In genomic region chrV:2050790-2051189, ce11 we compare ENCODE assay signal across 5 worm cellular contexts.
TF ChIP-seq lines count a peak whose summit lies in the region.

No protein-coding gene starts in this region.

TF ChIP-seq in whole organism, L1 larva, 84 proteins besides CTCF, POLR2A, EP300 and RAD21:
- TF ChIP-seq sup-37 (GFP tag; optimal IDR thresholded peaks at IDR 0.05; lab: Kevin White, UChicago) = no peak
- TF ChIP-seq unc-130 (tag; optimal IDR thresholded peaks at IDR 0.05; lab: Kevin White, UChicago) = no peak
- TF ChIP-seq Y116A8C.19 (tag; optimal IDR thresholded peaks at IDR 0.05; lab: Kevin White, UChicago; ENCODE audit: borderline replicate concordance) = no peak
- TF ChIP-seq ceh-8 (GFP tag; optimal IDR thresholded peaks at IDR 0.05; lab: Kevin White, UChicago) = peak; percentile 78
- TF ChIP-seq efl-1 (optimal IDR thresholded peaks at IDR 0.05; lab: Kevin White, UChicago) = no peak
- TF ChIP-seq efl-1 (GFP tag; optimal IDR thresholded peaks at IDR 0.05 in 1 of 2; lab: Kevin White, UChicago) = no peak
- TF ChIP-seq efl-3 (GFP tag; optimal IDR thresholded peaks at IDR 0.05; lab: Kevin White, UChicago) = no peak

TF ChIP-seq in whole organism, L4 larva, 104 proteins besides CTCF, POLR2A, EP300 and RAD21:
- TF ChIP-seq lin-13 (GFP tag; optimal IDR thresholded peaks at IDR 0.05; lab: Kevin White, UChicago) (no peak), set-16 (GFP tag; IDR thresholded peaks at IDR 0.05; lab: Robert Waterston, UW) (peak; percentile 98), pha-4 (GFP tag; IDR thresholded peaks at IDR 0.05; lab: Robert Waterston, UW) (peak; percentile 62; the same call in 1 of the 2 replicates), pha-4 (tag; optimal IDR thresholded peaks at IDR 0.05; lab: Kevin White, UChicago) (no peak), ceh-20 (GFP tag; IDR thresholded peaks at IDR 0.05; lab: Robert Waterston, UW) (no peak), hlh-30 (tag; optimal IDR thresholded peaks at IDR 0.05; lab: Kevin White, UChicago; ENCODE audit: insufficient read depth) (no peak), lir-3 (tag; optimal IDR thresholded peaks at IDR 0.05; lab: Kevin White, UChicago) (no peak), hif-1 (tag; optimal IDR thresholded peaks at IDR 0.05; lab: Kevin White, UChicago) (no peak), mxl-2 (GFP tag; conservative IDR thresholded peaks at IDR 0.05; lab: Robert Waterston, UW) (0 out of 2 replicates have a peak, but pooled peaks have one; percentile 19), Y105C5A.15 (GFP tag; IDR thresholded peaks at IDR 0.05; lab: Robert Waterston, UW) (0 out of 2 replicates have a peak, but pooled peaks have one; percentile 29)

TF ChIP-seq in whole organism, early embryonic, 17 proteins besides CTCF, POLR2A, EP300 and RAD21:
- TF ChIP-seq scrt-1 (GFP tag; IDR thresholded peaks at IDR 0.05; lab: Robert Waterston, UW) = 0 out of 2 replicates have a peak, but pooled peaks have one; percentile 48
- TF ChIP-seq ets-7 (tag; optimal IDR thresholded peaks at IDR 0.05; lab: Kevin White, UChicago) = no peak
- TF ChIP-seq hmg-4 (GFP tag; optimal IDR thresholded peaks at IDR 0.05; lab: Kevin White, UChicago) = no peak

TF ChIP-seq in whole organism, midembryonic, 9 proteins besides CTCF, POLR2A, EP300 and RAD21:
- TF ChIP-seq klf-2 (GFP tag; conservative IDR thresholded peaks at IDR 0.05; lab: Robert Waterston, UW) = no peak
- 0 out of 2 replicates have a peak, but pooled peaks have one; percentile 41 for TF ChIP-seq ztf-23 (GFP tag; IDR thresholded peaks at IDR 0.05; lab: Robert Waterston, UW)
TF ChIP-seq in whole organism, midembryonic: peak in this region for 1.

TF ChIP-seq in whole organism, young adult, 124 proteins besides CTCF, POLR2A, EP300 and RAD21:
- TF ChIP-seq madf-3 (GFP tag; IDR thresholded peaks at IDR 0.05; lab: Robert Waterston, UW) (0 out of 2 replicates have a peak, but pooled peaks have one; percentile 38), Y95B8A.8 (GFP tag; IDR thresholded peaks at IDR 0.05; lab: Robert Waterston, UW) (no peak), ets-4 (GFP tag; optimal IDR thresholded peaks at IDR 0.05; lab: Kevin White, UChicago) (no peak), zfh-2 (GFP tag; conservative IDR thresholded peaks at IDR 0.05; lab: Robert Waterston, UW) (peak; percentile 93), F52B5.7 (tag; optimal IDR thresholded peaks at IDR 0.05; lab: Kevin White, UChicago) (no peak), hsf-1 (GFP tag; IDR thresholded peaks at IDR 0.05; lab: Robert Waterston, UW) (0 out of 2 replicates have a peak, but pooled peaks have one; percentile 8), ztf-22 (GFP tag; optimal IDR thresholded peaks at IDR 0.05; lab: Kevin White, UChicago) (no peak), dpff-1 (tag; optimal IDR thresholded peaks at IDR 0.05; lab: Kevin White, UChicago) (no peak), dox-1 (GFP tag; IDR thresholded peaks at IDR 0.05; lab: Robert Waterston, UW) (no peak), die-1 (tag; optimal IDR thresholded peaks at IDR 0.05; lab: Kevin White, UChicago) (no peak), egl-18 (GFP tag; IDR thresholded peaks at IDR 0.05; lab: Robert Waterston, UW) (0 out of 2 replicates have a peak, but pooled peaks have one; percentile 28), T26A5.8 (tag; optimal IDR thresholded peaks at IDR 0.05; lab: Kevin White, UChicago) (no peak), fkh-3 (tag; optimal IDR thresholded peaks at IDR 0.05; lab: Kevin White, UChicago) (no peak), madf-10 (tag; optimal IDR thresholded peaks at IDR 0.05; lab: Kevin White, UChicago) (no peak), K12H6.12 (tag; optimal IDR thresholded peaks at IDR 0.05; lab: Kevin White, UChicago) (no peak), lin-26 (GFP tag; IDR thresholded peaks at IDR 0.05; lab: Robert Waterston, UW) (0 out of 2 replicates have a peak, but pooled peaks have one; percentile 48), egrh-3 (GFP tag; IDR thresholded peaks at IDR 0.05; lab: Robert Waterston, UW) (peak; percentile 97)
